Fruit fly (Drosophila melanogaster) whole organism, embryonic: ENCODE measurements around the gene senju.

ENCODE experiments used
- Ada2b ChIP-seq: fragments of 200-800 bp; sonication (Bioruptor generic); IDR thresholded peaks from 2 replicates; pipeline ENCODE4 v1.3.6; 2022; ENCODE audit warnings: missing biosample characterization, missing genetic modification characterization
- Adf1 ChIP-seq: fragments of 200-800 bp; sonication (Bioruptor generic); IDR thresholded peaks from 2 replicates; pipeline ENCODE4 v1.3.6; 2022; ENCODE audit warnings: missing biosample characterization, missing genetic modification characterization
- Bdp1 ChIP-seq: fragments of 200-800 bp; sonication (Bioruptor generic); optimal IDR thresholded peaks from 3 replicates; lab custom pipeline; 2016; ENCODE audit warnings: missing biosample characterization, missing genetic modification characterization
- C15 ChIP-seq: fragments of 200-800 bp; sonication (Bioruptor generic); IDR thresholded peaks from 3 replicates; pipeline ENCODE4 v1.3.6; 2022; ENCODE audit warnings: missing biosample characterization, missing genetic modification characterization
- CG10959 ChIP-seq: fragments of 200-800 bp; sonication (Bioruptor generic); IDR thresholded peaks from 2 replicates; pipeline ENCODE4 v1.3.6; 2022; ENCODE audit warnings: missing biosample characterization, missing genetic modification characterization
- CG11560 ChIP-seq: fragments of 200-800 bp; sonication (Bioruptor generic); IDR thresholded peaks from 3 replicates; pipeline ENCODE4 v1.3.6; 2022; ENCODE audit warnings: missing biosample characterization, missing genetic modification characterization
- CG12155 ChIP-seq: fragments of 200-800 bp; sonication (Bioruptor generic); optimal IDR thresholded peaks from 3 replicates; lab custom pipeline; 2016; ENCODE audit warnings: missing biosample characterization, missing genetic modification characterization
- CG12219 ChIP-seq: fragments of 200-800 bp; sonication (Bioruptor generic); optimal IDR thresholded peaks from 3 replicates; lab custom pipeline; 2018; ENCODE audit warnings: missing biosample characterization, mild to moderate bottlenecking, missing genetic modification characterization
- CG1233 ChIP-seq: fragments of 200-800 bp; sonication (Bioruptor generic); optimal IDR thresholded peaks from 4 replicates; lab custom pipeline; 2018; ENCODE audit warnings: missing biosample characterization, mild to moderate bottlenecking, missing genetic modification characterization
- CG12744 ChIP-seq: fragments of 200-800 bp; sonication (Bioruptor generic); optimal IDR thresholded peaks from 2 replicates; lab custom pipeline; 2016; ENCODE audit warnings: missing biosample characterization, missing genetic modification characterization
- CG17612 ChIP-seq: fragments of 200-800 bp; sonication (Bioruptor generic); IDR thresholded peaks from 2 replicates; pipeline ENCODE4 v1.3.6; 2022; ENCODE audit warnings: missing biosample characterization, missing genetic modification characterization
- CG2202 ChIP-seq: fragments of 200-800 bp; sonication (Bioruptor generic); optimal IDR thresholded peaks from 2 replicates; lab custom pipeline; 2018; ENCODE audit warnings: missing biosample characterization, mild to moderate bottlenecking, missing genetic modification characterization
- CG31388 ChIP-seq: fragments of 200-800 bp; sonication (Bioruptor generic); optimal IDR thresholded peaks from 2 replicates; lab custom pipeline; 2016; ENCODE audit warnings: missing biosample characterization, missing genetic modification characterization
- CG32532 ChIP-seq: fragments of 200-800 bp; sonication (Bioruptor generic); IDR thresholded peaks from 2 replicates; pipeline ENCODE4 v1.3.6; 2022; ENCODE audit warnings: missing biosample characterization, missing genetic modification characterization
- CG3407 ChIP-seq: fragments of 200-800 bp; sonication (Bioruptor generic); optimal IDR thresholded peaks from 2 replicates; lab custom pipeline; 2018; ENCODE audit warnings: missing biosample characterization, mild to moderate bottlenecking, missing genetic modification characterization
- CG3847 ChIP-seq: fragments of 200-800 bp; sonication (Bioruptor generic); IDR thresholded peaks from 2 replicates; pipeline ENCODE4 v1.3.6; 2022; ENCODE audit warnings: missing biosample characterization, missing genetic modification characterization
- CG6272 ChIP-seq: fragments of 200-800 bp; sonication (Bioruptor generic); IDR thresholded peaks from 2 replicates; pipeline ENCODE4 v1.3.6; 2022; ENCODE audit warnings: missing biosample characterization, missing genetic modification characterization
- CG6654 ChIP-seq: fragments of 200-800 bp; sonication (Bioruptor generic); optimal IDR thresholded peaks from 2 replicates; lab custom pipeline; 2017; ENCODE audit warnings: missing biosample characterization, mild to moderate bottlenecking, missing genetic modification characterization
- CG7745 ChIP-seq: fragments of 200-800 bp; sonication (Bioruptor generic); optimal IDR thresholded peaks from 2 replicates; lab custom pipeline; 2018; ENCODE audit warnings: missing biosample characterization, mild to moderate bottlenecking, missing genetic modification characterization, moderate library complexity
- CG8765 ChIP-seq: fragments of 200-800 bp; sonication (Bioruptor generic); IDR thresholded peaks from 2 replicates; pipeline ENCODE4 v1.3.6; 2022; ENCODE audit warnings: missing biosample characterization, missing genetic modification characterization
- CHES-1-like ChIP-seq: fragments of 200-800 bp; sonication (Bioruptor generic); optimal IDR thresholded peaks from 2 replicates; lab custom pipeline; 2016; ENCODE audit warnings: missing biosample characterization, missing genetic modification characterization
- CTCF ChIP-seq: fragments of 200-800 bp; sonication (Bioruptor generic); optimal IDR thresholded peaks from 2 replicates; lab custom pipeline; 2017; ENCODE audit warnings: missing biosample characterization, mild to moderate bottlenecking, missing genetic modification characterization, moderate library complexity
- Dbx ChIP-seq: fragments of 200-800 bp; sonication (Bioruptor generic); IDR thresholded peaks from 3 replicates; pipeline ENCODE4 v1.3.6; 2022; ENCODE audit warnings: missing biosample characterization, missing genetic modification characterization
- Dip2 ChIP-seq: fragments of 200-800 bp; sonication (Bioruptor generic); IDR thresholded peaks from 2 replicates; pipeline ENCODE4 v1.3.6; 2022; ENCODE audit warnings: missing biosample characterization, missing genetic modification characterization
- Doc2 ChIP-seq: fragments of 200-800 bp; sonication (Bioruptor generic); IDR thresholded peaks from 2 replicates; pipeline ENCODE4 v1.3.6; 2022; ENCODE audit warnings: missing biosample characterization, missing genetic modification characterization
- E2f1 ChIP-seq: fragments of 200-800 bp; sonication (Bioruptor generic); IDR thresholded peaks from 2 replicates; pipeline ENCODE4 v1.3.6; 2022; ENCODE audit warnings: missing biosample characterization, missing genetic modification characterization
- Fer2 ChIP-seq: fragments of 200-800 bp; sonication (Bioruptor generic); optimal IDR thresholded peaks from 2 replicates; lab custom pipeline; 2018; ENCODE audit warnings: missing biosample characterization, mild to moderate bottlenecking, missing genetic modification characterization, moderate library complexity
- Gsc ChIP-seq: fragments of 200-800 bp; sonication (Bioruptor generic); IDR thresholded peaks from 2 replicates; pipeline ENCODE4 v1.3.6; 2022; ENCODE audit warnings: missing biosample characterization, missing genetic modification characterization
- Mad ChIP-seq: fragments of 200-800 bp; sonication (Bioruptor generic); optimal IDR thresholded peaks from 2 replicates; lab custom pipeline; 2016; ENCODE audit warnings: missing biosample characterization, missing genetic modification characterization
- Mes4 ChIP-seq: fragments of 200-800 bp; sonication (Bioruptor generic); optimal IDR thresholded peaks from 2 replicates; lab custom pipeline; 2016; ENCODE audit warnings: missing biosample characterization, missing genetic modification characterization
- Nf-YB ChIP-seq: fragments of 200-800 bp; sonication (Bioruptor generic); optimal IDR thresholded peaks from 3 replicates; lab custom pipeline; 2019; ENCODE audit warnings: missing biosample characterization, mild to moderate bottlenecking, missing genetic modification characterization, moderate library complexity
- Rfx ChIP-seq: fragments of 200-800 bp; sonication (Bioruptor generic); IDR thresholded peaks from 2 replicates; pipeline ENCODE4 v1.3.6; 2022; ENCODE audit warnings: missing biosample characterization, missing genetic modification characterization
- Usf ChIP-seq: fragments of 200-800 bp; sonication (Bioruptor generic); optimal IDR thresholded peaks from 2 replicates; lab custom pipeline; 2017; ENCODE audit warnings: missing genotype, missing biosample characterization, missing genetic modification characterization
- aop ChIP-seq: fragments of 200-800 bp; sonication (Bioruptor generic); IDR thresholded peaks from 2 replicates; pipeline ENCODE4 v1.3.6; 2022; ENCODE audit warnings: missing biosample characterization, missing genetic modification characterization
- dan ChIP-seq: fragments of 200-800 bp; sonication (Bioruptor generic); IDR thresholded peaks from 2 replicates; pipeline ENCODE4 v1.3.6; 2022; ENCODE audit warnings: missing biosample characterization, missing genetic modification characterization
- dpn ChIP-seq, 2 experiments: fragments of 200-800 bp; sonication (Bioruptor generic); optimal IDR thresholded peaks; 3 replicates each; lab custom pipeline; 2016; ENCODE audit warnings: missing biosample characterization in 2 of 2, missing genetic modification characterization in 2 of 2
- fd102C ChIP-seq: fragments of 200-800 bp; sonication (Bioruptor generic); optimal IDR thresholded peaks from 2 replicates; lab custom pipeline; 2018; ENCODE audit warnings: missing biosample characterization, mild to moderate bottlenecking, missing genetic modification characterization, moderate library complexity
- fru ChIP-seq: fragments of >200 bp; optimal IDR thresholded peaks from 2 replicates; lab custom pipeline; 2017
- grn ChIP-seq: fragments of 200-800 bp; sonication (Bioruptor generic); optimal IDR thresholded peaks from 3 replicates; lab custom pipeline; 2017; ENCODE audit warnings: missing biosample characterization, missing genetic modification characterization
- gro ChIP-seq: fragments of 200-800 bp; sonication (Bioruptor generic); optimal IDR thresholded peaks from 2 replicates; lab custom pipeline; 2016; ENCODE audit warnings: missing biosample characterization, missing genetic modification characterization
- klu ChIP-seq: fragments of 200-800 bp; sonication (Bioruptor generic); IDR thresholded peaks from 2 replicates; pipeline ENCODE4 v1.3.6; 2022; ENCODE audit warnings: missing biosample characterization, missing genetic modification characterization
- kni ChIP-seq: fragments of 200-800 bp; sonication (Bioruptor generic); optimal IDR thresholded peaks from 3 replicates; lab custom pipeline; 2017; ENCODE audit warnings: mild to moderate bottlenecking, missing biosample characterization, missing genetic modification reagents, missing genetic modification characterization
- oc ChIP-seq: fragments of 200-800 bp; sonication (Bioruptor generic); optimal IDR thresholded peaks from 2 replicates; lab custom pipeline; 2018; ENCODE audit warnings: missing biosample characterization, mild to moderate bottlenecking, missing genetic modification characterization, moderate library complexity
- peb ChIP-seq: fragments of 200-800 bp; sonication (Bioruptor generic); IDR thresholded peaks from 2 replicates; pipeline ENCODE4 v1.3.6; 2022; ENCODE audit warnings: missing biosample characterization, missing genetic modification characterization
- pzg ChIP-seq: fragments of 200-800 bp; sonication (Bioruptor generic); optimal IDR thresholded peaks from 3 replicates; lab custom pipeline; 2018; ENCODE audit warnings: missing biosample characterization, mild to moderate bottlenecking, missing genetic modification characterization, moderate library complexity
- rib ChIP-seq: fragments of 200-800 bp; sonication (Bioruptor generic); IDR thresholded peaks from 2 replicates; pipeline ENCODE4 v1.3.6; 2022; ENCODE audit warnings: missing biosample characterization, missing genetic modification characterization
- seq ChIP-seq: fragments of 200-800 bp; sonication (Bioruptor generic); IDR thresholded peaks from 2 replicates; pipeline ENCODE4 v1.3.6; 2022; ENCODE audit warnings: missing biosample characterization, missing genetic modification characterization
- sqz ChIP-seq: fragments of 200-800 bp; sonication (Bioruptor generic); optimal IDR thresholded peaks from 3 replicates; lab custom pipeline; 2018; ENCODE audit warnings: missing biosample characterization, mild to moderate bottlenecking, missing genetic modification characterization
- tap ChIP-seq: fragments of 200-800 bp; optimal IDR thresholded peaks from 3 replicates; lab custom pipeline; 2019; ENCODE audit warnings: missing biosample characterization, mild to moderate bottlenecking, missing genetic modification characterization, moderate library complexity
- tio ChIP-seq: fragments of 200-800 bp; sonication (Bioruptor generic); optimal IDR thresholded peaks from 2 replicates; lab custom pipeline; 2017; ENCODE audit warnings: missing biosample characterization, missing genetic modification characterization, inconsistent platforms
- usp ChIP-seq: fragments of >200 bp; optimal IDR thresholded peaks from 2 replicates; lab custom pipeline; 2017; ENCODE audit warnings: missing biosample characterization, missing genetic modification characterization
- vvl ChIP-seq: fragments of 200-800 bp; sonication (Bioruptor generic); IDR thresholded peaks from 2 replicates; pipeline ENCODE4 v1.3.6; 2022; ENCODE audit warnings: missing biosample characterization, missing genetic modification characterization
- zf30C ChIP-seq: fragments of 200-800 bp; sonication (Bioruptor generic); optimal IDR thresholded peaks from 3 replicates; lab custom pipeline; 2018; ENCODE audit warnings: missing biosample characterization, mild to moderate bottlenecking, missing genetic modification characterization

The senju gene

dm6 chr2L:5092992-5093695 lies 40.5 kb downstream of the senju start, which contains the start of gene Pgant5 (continued):
- TF ChIP-seq E2f1 (GFP tag; lab: Robert Waterston, UW) (no peak), Dbx (peak; percentile 31; the same call in 1 of the 3 replicates), dan (GFP tag; lab: Robert Waterston, UW) (no peak), Nf-YB (GFP tag; lab: Kevin White, UChicago) (peak; percentile 47), Rfx (GFP tag; lab: Robert Waterston, UW) (peak; percentile 20; the same call in 1 of the 2 replicates), oc (tag; lab: Kevin White, UChicago) (no peak), CG2202 (tag; lab: Kevin White, UChicago) (no peak), zf30C (GFP tag; lab: Kevin White, UChicago) (no peak), aop (GFP tag; lab: Robert Waterston, UW) (no peak), CHES-1-like (no peak), C15 (no peak), tio (GFP tag; lab: Kevin White, UChicago) (no peak), Mes4 (GFP tag; lab: Kevin White, UChicago) (no peak), sqz (GFP tag; lab: Kevin White, UChicago) (no peak), rib (GFP tag; lab: Robert Waterston, UW) (no peak), CG6272 (GFP tag; lab: Robert Waterston, UW) (no peak), CG3847 (no peak), klu (0 out of 2 replicates have a peak, but pooled peaks have one; percentile 12), Dip2 (GFP tag; lab: Robert Waterston, UW) (no peak), fru (no peak), tap (tag; lab: Kevin White, UChicago) (no peak), CG10959 (GFP tag; lab: Robert Waterston, UW) (no peak), Gsc (GFP tag; lab: Robert Waterston, UW) (no peak), Mad (no peak), CG12219 (GFP tag; lab: Kevin White, UChicago) (no peak), gro (GFP tag; lab: Kevin White, UChicago) (peak; percentile 37), CG17612 (GFP tag; lab: Robert Waterston, UW) (no peak), CG1233 (peak; percentile 18), usp (GFP tag; lab: Kevin White, UChicago) (no peak), fd102C (GFP tag; lab: Kevin White, UChicago) (no peak), Bdp1 (GFP tag; lab: Kevin White, UChicago) (no peak), Fer2 (no peak), peb (GFP tag; lab: Robert Waterston, UW) (no peak), CG3407 (GFP tag; lab: Kevin White, UChicago) (no peak), dpn (GFP tag; optimal IDR thresholded peaks at IDR 0.05; lab: Kevin White, UChicago) (peak in 1 of 2 experiments; percentile 9), Usf (GFP tag; lab: Kevin White, UChicago) (no peak), Adf1 (GFP tag; lab: Robert Waterston, UW) (no peak; the same call in 1 of the 2 replicates), CG12155 (GFP tag; lab: Kevin White, UChicago) (no peak), CG8765 (no peak), grn (no peak), CG31388 (GFP tag; lab: Kevin White, UChicago) (no peak), pzg (GFP tag; lab: Kevin White, UChicago) (peak; percentile 36), seq (GFP tag; lab: Robert Waterston, UW) (0 out of 2 replicates have a peak, but pooled peaks have one; percentile 15), CTCF (GFP tag; lab: Kevin White, UChicago) (no peak), CG12744 (no peak), CG6654 (GFP tag; lab: Kevin White, UChicago) (no peak), Doc2 (no peak), CG7745 (tag; lab: Kevin White, UChicago) (peak; percentile 50), CG32532 (GFP tag; lab: Robert Waterston, UW) (no peak), CG11560 (tag; lab: Robert Waterston, UW) (no peak), Ada2b (GFP tag; lab: Robert Waterston, UW) (no peak), kni (GFP tag; lab: Kevin White, UChicago) (peak; percentile 51), vvl (GFP tag; lab: Robert Waterston, UW) (peak; percentile 73; the same call in 1 of the 2 replicates)
